Worm (Caenorhabditis elegans) whole organism, young adult: ENCODE results near the gene K08E4.7.

Experiments
- egrh-3 ChIP-seq: fragments of 200-800 bp; sonication (Bioruptor generic); IDR thresholded peaks from 2 replicates; pipeline ENCODE4 v1.3.6; 2022; ENCODE audit warnings: missing genetic modification reagents, missing genetic modification characterization, missing compliant biosample characterization
- ztf-18 ChIP-seq: sonication (generic microtip); optimal IDR thresholded peaks from 2 replicates; lab custom pipeline; 2016; ENCODE audit warnings: missing genotype, mild to moderate bottlenecking, missing genetic modification characterization, missing compliant biosample characterization

- no peak for TF ChIP-seq ztf-18 (tag; lab: Kevin White, UChicago)
- no peak for TF ChIP-seq egrh-3
Observed at ce11 chrIV:12078907-12079523, 3.4 kb downstream of the K08E4.7 start, which contains the start of gene lex-1.
